Fruit fly (Drosophila melanogaster) whole organism, embryonic: Measurements from ENCODE around the gene Vps29.
A peak's percentile ranks its signal among the peaks of the same experiment; 100 is the strongest.

Experiments
- Abd-B ChIP-seq: fragments of 200-800 bp; sonication (Bioruptor generic); optimal IDR thresholded peaks from 2 replicates; lab custom pipeline; 2018; ENCODE audit warnings: missing biosample characterization, mild to moderate bottlenecking, missing genetic modification characterization, moderate library complexity
- Ada2b ChIP-seq: fragments of 200-800 bp; sonication (Bioruptor generic); IDR thresholded peaks from 2 replicates; pipeline ENCODE4 v1.3.6; 2022; ENCODE audit warnings: missing biosample characterization, missing genetic modification characterization
- Aef1 ChIP-seq: fragments of 200-800 bp; sonication (Bioruptor generic); IDR thresholded peaks from 3 replicates; pipeline ENCODE4 v1.3.6; 2022; ENCODE audit warnings: missing biosample characterization, missing genetic modification characterization
- CG10366 ChIP-seq: fragments of 200-800 bp; sonication (Bioruptor generic); IDR thresholded peaks from 2 replicates; pipeline ENCODE4 v1.3.6; 2022; ENCODE audit warnings: missing biosample characterization, missing genetic modification characterization
- CG11247 ChIP-seq: fragments of 200-800 bp; sonication (Bioruptor generic); IDR thresholded peaks from 2 replicates; pipeline ENCODE4 v1.3.6; 2022; ENCODE audit warnings: missing biosample characterization, missing genetic modification characterization
- CG13775 ChIP-seq: fragments of 200-800 bp; sonication (Bioruptor generic); optimal IDR thresholded peaks from 3 replicates; lab custom pipeline; 2017; ENCODE audit warnings: missing biosample characterization, mild to moderate bottlenecking, missing genetic modification characterization
- CG14014 ChIP-seq: fragments of 200-800 bp; sonication (Bioruptor generic); IDR thresholded peaks from 2 replicates; pipeline ENCODE4 v1.3.6; 2022; ENCODE audit warnings: missing biosample characterization, missing genetic modification characterization
- CG15601 ChIP-seq: fragments of 200-800 bp; sonication (Bioruptor generic); optimal IDR thresholded peaks from 3 replicates; lab custom pipeline; 2019; ENCODE audit warnings: missing biosample characterization, mild to moderate bottlenecking, missing genetic modification characterization, moderate library complexity
- CG1602 ChIP-seq: fragments of 200-800 bp; sonication (Bioruptor generic); optimal IDR thresholded peaks from 3 replicates; lab custom pipeline; 2016; ENCODE audit warnings: missing biosample characterization, missing genetic modification characterization
- CG17359 ChIP-seq: fragments of 200-800 bp; sonication (Bioruptor generic); optimal IDR thresholded peaks from 3 replicates; lab custom pipeline; 2018; ENCODE audit warnings: missing biosample characterization, mild to moderate bottlenecking, missing genetic modification characterization, moderate library complexity
- CG18619 ChIP-seq: fragments of 200-800 bp; sonication (Bioruptor generic); optimal IDR thresholded peaks from 3 replicates; lab custom pipeline; 2017; ENCODE audit warnings: missing biosample characterization, mild to moderate bottlenecking, missing genetic modification characterization
- CG2129 ChIP-seq: fragments of 200-800 bp; sonication (Bioruptor generic); IDR thresholded peaks from 2 replicates; pipeline ENCODE4 v1.3.6; 2022; ENCODE audit warnings: missing biosample characterization, missing genetic modification characterization; ENCODE audit not compliant: partially characterized antibody
- CG2712 ChIP-seq: fragments of 200-800 bp; optimal IDR thresholded peaks from 3 replicates; lab custom pipeline; 2019; ENCODE audit warnings: missing biosample characterization, mild to moderate bottlenecking, missing genetic modification characterization, moderate library complexity
- CG3065 ChIP-seq: fragments of 200-800 bp; sonication (Bioruptor generic); optimal IDR thresholded peaks from 2 replicates; lab custom pipeline; 2016; ENCODE audit warnings: missing biosample characterization, missing genetic modification characterization
- CG31224 ChIP-seq: fragments of 200-800 bp; sonication (Bioruptor generic); IDR thresholded peaks from 2 replicates; pipeline ENCODE4 v1.3.6; 2022; ENCODE audit warnings: missing biosample characterization, missing genetic modification characterization
- CG3163 ChIP-seq: fragments of 200-800 bp; sonication (Bioruptor generic); optimal IDR thresholded peaks from 3 replicates; lab custom pipeline; 2016; ENCODE audit warnings: missing biosample characterization, missing genetic modification characterization
- CG32532 ChIP-seq: fragments of 200-800 bp; sonication (Bioruptor generic); IDR thresholded peaks from 2 replicates; pipeline ENCODE4 v1.3.6; 2022; ENCODE audit warnings: missing biosample characterization, missing genetic modification characterization
- CG32772 ChIP-seq: fragments of 200-800 bp; sonication (Bioruptor generic); IDR thresholded peaks from 2 replicates; pipeline ENCODE4 v1.3.6; 2022; ENCODE audit warnings: missing biosample characterization, missing genetic modification characterization
- CG42726 ChIP-seq: fragments of 200-800 bp; sonication (Bioruptor generic); IDR thresholded peaks from 2 replicates; pipeline ENCODE4 v1.3.6; 2022; ENCODE audit warnings: missing biosample characterization, missing genetic modification characterization; ENCODE audit not compliant: partially characterized antibody
- CG4617 ChIP-seq: fragments of 200-800 bp; sonication (Bioruptor generic); optimal IDR thresholded peaks from 3 replicates; lab custom pipeline; 2016; ENCODE audit warnings: missing biosample characterization, missing genetic modification characterization, borderline replicate concordance
- CG5180 ChIP-seq: fragments of 200-800 bp; sonication (Bioruptor generic); optimal IDR thresholded peaks from 3 replicates; lab custom pipeline; 2017; ENCODE audit warnings: missing biosample characterization, missing genetic modification characterization, mild to moderate bottlenecking, moderate library complexity, missing genetic modification reagents
- CG7745 ChIP-seq: fragments of 200-800 bp; sonication (Bioruptor generic); optimal IDR thresholded peaks from 2 replicates; lab custom pipeline; 2018; ENCODE audit warnings: missing biosample characterization, mild to moderate bottlenecking, missing genetic modification characterization, moderate library complexity
- E2f1 ChIP-seq: fragments of 200-800 bp; sonication (Bioruptor generic); IDR thresholded peaks from 2 replicates; pipeline ENCODE4 v1.3.6; 2022; ENCODE audit warnings: missing biosample characterization, missing genetic modification characterization
- Ets97D ChIP-seq: fragments of 200-800 bp; sonication (Bioruptor generic); optimal IDR thresholded peaks from 3 replicates; lab custom pipeline; 2016; ENCODE audit warnings: missing biosample characterization, missing genetic modification characterization
- Gsc ChIP-seq: fragments of 200-800 bp; sonication (Bioruptor generic); IDR thresholded peaks from 2 replicates; pipeline ENCODE4 v1.3.6; 2022; ENCODE audit warnings: missing biosample characterization, missing genetic modification characterization
- HmgD ChIP-seq: fragments of 200-800 bp; sonication (Bioruptor generic); optimal IDR thresholded peaks from 3 replicates; lab custom pipeline; 2016; ENCODE audit warnings: missing biosample characterization, missing genetic modification characterization
- MBD-R2 ChIP-seq: fragments of 200-800 bp; sonication (Bioruptor generic); IDR thresholded peaks from 2 replicates; pipeline ENCODE4 v1.3.6; 2022; ENCODE audit warnings: missing biosample characterization, missing genetic modification characterization
- MESR4 ChIP-seq: fragments of 200-800 bp; sonication (Bioruptor generic); optimal IDR thresholded peaks from 2 replicates; lab custom pipeline; 2018; ENCODE audit warnings: missing biosample characterization, mild to moderate bottlenecking, missing genetic modification characterization, moderate library complexity
- Med ChIP-seq: fragments of 200-800 bp; sonication (Bioruptor generic); peaks from one replicate; lab custom pipeline; 2016; ENCODE audit warnings: missing biosample characterization, missing genetic modification characterization, mild to moderate bottlenecking, inconsistent platforms, moderate library complexity
- Nf-YC ChIP-seq: fragments of 200-800 bp; optimal IDR thresholded peaks from 3 replicates; lab custom pipeline; 2019; ENCODE audit warnings: missing biosample characterization, mild to moderate bottlenecking, missing genetic modification characterization, moderate library complexity
- Pdp1 ChIP-seq, 2 experiments: fragments of 200-800 bp; sonication (Bioruptor generic); optimal IDR thresholded peaks; 3 replicates each; lab custom pipeline; 2016; ENCODE audit warnings: missing biosample characterization in 2 of 2, missing genetic modification characterization in 2 of 2, mild to moderate bottlenecking in 1 of 2, moderate library complexity in 1 of 2
- Scr ChIP-seq: fragments of 200-800 bp; sonication (Bioruptor generic); IDR thresholded peaks from 2 replicates; pipeline ENCODE4 v1.3.6; 2022; ENCODE audit warnings: missing biosample characterization, missing genetic modification characterization; ENCODE audit not compliant: partially characterized antibody
- Sin3A ChIP-seq: fragments of >200 bp; optimal IDR thresholded peaks from 2 replicates; lab custom pipeline; 2018
- Spps ChIP-seq: fragments of 200-800 bp; sonication (Bioruptor generic); optimal IDR thresholded peaks from 2 replicates; lab custom pipeline; 2018; ENCODE audit warnings: missing biosample characterization, mild to moderate bottlenecking, missing genetic modification characterization
- ase ChIP-seq: fragments of 200-800 bp; sonication (Bioruptor generic); IDR thresholded peaks from 3 replicates; pipeline ENCODE4 v1.3.6; 2022; ENCODE audit warnings: missing biosample characterization, missing genetic modification characterization
- cas ChIP-seq: fragments of 200-800 bp; sonication (Bioruptor generic); IDR thresholded peaks from 2 replicates; pipeline ENCODE4 v1.3.6; 2022; ENCODE audit warnings: missing biosample characterization, missing genetic modification characterization
- chif ChIP-seq, 2 experiments: fragments of 200-800 bp; sonication (Bioruptor generic); optimal IDR thresholded peaks; 3 replicates each; lab custom pipeline; 2016; ENCODE audit warnings: missing biosample characterization in 2 of 2, missing genetic modification characterization in 2 of 2
- ci ChIP-seq: fragments of 200-800 bp; sonication (Bioruptor generic); IDR thresholded peaks from 3 replicates; pipeline ENCODE4 v1.3.6; 2022; ENCODE audit warnings: missing biosample characterization, missing genetic modification characterization
- dati ChIP-seq: fragments of 200-800 bp; sonication (Bioruptor generic); IDR thresholded peaks from 2 replicates; pipeline ENCODE4 v1.3.6; 2022; ENCODE audit warnings: missing biosample characterization, missing genetic modification characterization
- fd102C ChIP-seq: fragments of 200-800 bp; sonication (Bioruptor generic); optimal IDR thresholded peaks from 2 replicates; lab custom pipeline; 2018; ENCODE audit warnings: missing biosample characterization, mild to moderate bottlenecking, missing genetic modification characterization, moderate library complexity
- gcm ChIP-seq: fragments of 200-800 bp; sonication (Bioruptor generic); optimal IDR thresholded peaks from 2 replicates; lab custom pipeline; 2019; ENCODE audit warnings: missing biosample characterization, mild to moderate bottlenecking, missing genetic modification characterization, moderate library complexity
- hkb ChIP-seq, 2 experiments: fragments of 200-800 bp in 1 of 2; fragments of >200 bp in 1 of 2; sonication (Bioruptor generic) in 1 of 2; IDR thresholded peaks in 1 of 2; optimal IDR thresholded peaks in 1 of 2; 2 replicates each; pipeline versions ENCODE4 v1.3.6 to Lab custom; 2017 to 2022; ENCODE audit warnings: missing biosample characterization in 1 of 2, missing genetic modification characterization in 1 of 2
- jumu ChIP-seq: fragments of 200-800 bp; sonication (Bioruptor generic); optimal IDR thresholded peaks from 3 replicates; lab custom pipeline; 2016; ENCODE audit warnings: missing biosample characterization, missing genetic modification characterization
- ken ChIP-seq: fragments of 200-800 bp; sonication (Bioruptor generic); IDR thresholded peaks from 3 replicates; pipeline ENCODE4 v1.3.6; 2022; ENCODE audit warnings: missing biosample characterization, missing genetic modification characterization
- lola ChIP-seq, 3 experiments: fragments of >200 bp in 2 of 3; fragments of 200-800 bp in 1 of 3; sonication (Bioruptor generic) in 1 of 3; optimal IDR thresholded peaks; 2 replicates each; lab custom pipeline; 2017 to 2019; ENCODE audit warnings: missing biosample characterization in 3 of 3, missing genetic modification characterization in 3 of 3, mild to moderate bottlenecking in 1 of 3, moderate library complexity in 1 of 3
- nerfin-1 ChIP-seq: fragments of 200-800 bp; sonication (Bioruptor generic); optimal IDR thresholded peaks from 3 replicates; lab custom pipeline; 2019; ENCODE audit warnings: missing biosample characterization, mild to moderate bottlenecking, missing genetic modification characterization, moderate library complexity
- phol ChIP-seq: fragments of 200-800 bp; sonication (Bioruptor generic); optimal IDR thresholded peaks from 3 replicates; lab custom pipeline; 2018; ENCODE audit warnings: missing biosample characterization, mild to moderate bottlenecking, missing genetic modification characterization, moderate library complexity
- sens ChIP-seq: fragments of 200-800 bp; sonication (Bioruptor generic); peaks from one replicate; lab custom pipeline; 2016; ENCODE audit warnings: missing biosample characterization, missing genetic modification characterization
- sna ChIP-seq: fragments of 200-800 bp; sonication (Bioruptor generic); IDR thresholded peaks from 2 replicates; pipeline ENCODE4 v1.3.6; 2022; ENCODE audit warnings: missing biosample characterization, missing genetic modification characterization; ENCODE audit not compliant: partially characterized antibody
- sob ChIP-seq: fragments of 200-800 bp; sonication (Bioruptor generic); IDR thresholded peaks from 2 replicates; pipeline ENCODE4 v1.3.6; 2022; ENCODE audit warnings: missing biosample characterization, missing genetic modification characterization
- zen2 ChIP-seq: fragments of 200-800 bp; sonication (Bioruptor generic); IDR thresholded peaks from 3 replicates; pipeline ENCODE4 v1.3.6; 2022; ENCODE audit warnings: missing biosample characterization, missing genetic modification characterization; ENCODE audit not compliant: partially characterized antibody

Gene Vps29

dm6 chr2L:1150554-1150953 is at the start of gene Vps29, which contains the start of gene Tfb4 (continued):
- TF ChIP-seq CG15601 (tag; lab: Kevin White, UChicago) (peak; percentile 11), chif (GFP tag; optimal IDR thresholded peaks at IDR 0.05; lab: Kevin White, UChicago) (peak in 1 of 2 experiments; percentile 17), sens (GFP tag; lab: Kevin White, UChicago) (peak; percentile 35), ci (GFP tag; lab: Robert Waterston, UW) (peak; percentile 87), CG31224 (GFP tag; lab: Robert Waterston, UW) (peak; percentile 36; the same call in 1 of the 2 replicates), dati (no peak), CG14014 (GFP tag; lab: Robert Waterston, UW) (peak; percentile 23; the same call in 1 of the 2 replicates), Ets97D (peak; percentile 40), phol (tag; lab: Kevin White, UChicago) (peak; percentile 48), jumu (peak; percentile 63), Spps (no peak), CG10366 (GFP tag; lab: Robert Waterston, UW) (peak; percentile 41; the same call in 1 of the 2 replicates), Med (GFP tag; lab: Kevin White, UChicago) (peak; percentile 97), cas (GFP tag; lab: Robert Waterston, UW) (0 out of 2 replicates have a peak, but pooled peaks have one; percentile 15), MBD-R2 (peak; percentile 97), nerfin-1 (tag; lab: Kevin White, UChicago) (no peak), HmgD (peak; percentile 59), fd102C (GFP tag; lab: Kevin White, UChicago) (no peak), zen2 (GFP tag; lab: Robert Waterston, UW) (peak; percentile 98), CG2712 (tag; lab: Kevin White, UChicago) (peak; percentile 49), CG32772 (GFP tag; lab: Robert Waterston, UW) (peak; percentile 12; the same call in 1 of the 2 replicates), ase (GFP tag; lab: Robert Waterston, UW) (no peak), CG42726 (GFP tag; lab: Robert Waterston, UW) (peak; percentile 19; the same call in 1 of the 2 replicates), Pdp1 (GFP tag; optimal IDR thresholded peaks at IDR 0.05; lab: Kevin White, UChicago) (peak; percentile 53 to 58), CG17359 (tag; lab: Kevin White, UChicago) (no peak), CG2129 (GFP tag; lab: Robert Waterston, UW) (peak; percentile 70), Abd-B (GFP tag; lab: Kevin White, UChicago) (no peak), ken (peak; percentile 61; the same call in 2 of the 3 replicates), CG4617 (GFP tag; lab: Kevin White, UChicago) (peak; percentile 74), sob (GFP tag; lab: Robert Waterston, UW) (peak; percentile 70), CG13775 (GFP tag; lab: Kevin White, UChicago) (peak; percentile 9), sna (GFP tag; lab: Robert Waterston, UW) (peak; percentile 89), Scr (GFP tag; lab: Robert Waterston, UW) (peak; percentile 80), CG3065 (GFP tag; lab: Kevin White, UChicago) (peak; percentile 18), CG3163 (GFP tag; lab: Kevin White, UChicago) (peak; percentile 11), CG11247 (0 out of 2 replicates have a peak, but pooled peaks have one; percentile 17), gcm (GFP tag; lab: Kevin White, UChicago) (peak; percentile 21), Aef1 (GFP tag; lab: Robert Waterston, UW) (peak; percentile 24; the same call in 1 of the 3 replicates), CG32532 (peak; percentile 58)

dm6 chr2L:1102349-1102748 is 48.2 kb upstream of the Vps29 start, which contains the start of gene CG4629:
TSS of gene CG4629 (minus strand) at chr2L:1102504.
- TF ChIP-seq Sin3A (lab: Kevin White, UChicago) (no peak), CG1602 (GFP tag; lab: Kevin White, UChicago) (no peak), CG7745 (tag; lab: Kevin White, UChicago) (no peak), CG18619 (GFP tag; lab: Kevin White, UChicago) (no peak), Ada2b (GFP tag; lab: Robert Waterston, UW) (no peak), CG5180 (GFP tag; lab: Kevin White, UChicago) (no peak), Gsc (GFP tag; lab: Robert Waterston, UW) (no peak), E2f1 (no peak), MESR4 (GFP tag; lab: Kevin White, UChicago) (no peak), hkb (optimal IDR thresholded peaks at IDR 0.05; lab: Kevin White, UChicago) (no peak), hkb (GFP tag; IDR thresholded peaks at IDR 0.05; lab: Robert Waterston, UW) (peak; percentile 41; the same call in 1 of the 2 replicates), Nf-YC (tag; lab: Kevin White, UChicago) (peak; percentile 38), lola (GFP tag; optimal IDR thresholded peaks at IDR 0.05; lab: Kevin White, UChicago) (no peak)
